Worm (Caenorhabditis elegans): ENCODE measurements around the gene F40G9.12.
A peak's percentile ranks its signal among the peaks of the same experiment; 100 is the strongest.

The F40G9.12 gene

DNA sequence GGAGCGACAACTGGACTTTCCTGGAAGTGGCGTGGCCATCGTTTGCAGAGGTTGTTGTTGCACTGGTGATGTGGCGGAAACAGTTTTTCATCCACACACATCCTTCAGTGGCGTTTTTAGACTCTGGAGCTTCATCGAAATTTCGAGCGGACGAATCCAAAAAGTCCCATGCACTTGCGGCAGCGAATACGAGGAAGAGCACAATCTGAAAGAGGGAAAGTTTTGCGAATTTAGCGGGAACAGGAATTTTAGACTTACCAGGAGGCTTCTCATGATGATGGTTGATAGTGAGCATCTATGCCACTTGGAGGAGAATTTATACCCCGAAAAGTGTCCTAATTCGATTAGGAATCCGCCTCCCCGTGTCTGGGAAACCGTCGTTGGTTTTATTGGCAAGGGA lies 6.1 kb downstream of the F40G9.12 start, which contains the start of gene F40G9.14:
Gene F40G9.14 (minus strand): TSS at position 101 of the 400 bp plus-strand sequence.
- TF ChIP-seq hlh-15 (tag; optimal IDR thresholded peaks at IDR 0.05) = no peak
- no peak for TF ChIP-seq mec-3 (tag; optimal IDR thresholded peaks at IDR 0.05; ENCODE audit: borderline replicate concordance)
- no peak for TF ChIP-seq F13H6.1 (tag; optimal IDR thresholded peaks at IDR 0.05)
- TF ChIP-seq unc-42 (tag; optimal IDR thresholded peaks at IDR 0.05) = no peak
- TF ChIP-seq K02D7.2 (tag; optimal IDR thresholded peaks at IDR 0.05) = no peak
- TF ChIP-seq C08G9.2 (tag; optimal IDR thresholded peaks at IDR 0.05) = no peak
- no peak for TF ChIP-seq ceh-45 (GFP tag; IDR thresholded peaks at IDR 0.05)
- no peak for TF ChIP-seq ref-2 (tag; optimal IDR thresholded peaks at IDR 0.05)
- no peak for TF ChIP-seq pax-1 (tag; optimal IDR thresholded peaks at IDR 0.05)
- no peak for TF ChIP-seq che-1 (tag; optimal IDR thresholded peaks at IDR 0.05)
- no peak for TF ChIP-seq sox-4 (tag; optimal IDR thresholded peaks at IDR 0.05)
- no peak for TF ChIP-seq ceh-30 (tag; optimal IDR thresholded peaks at IDR 0.05)
- TF ChIP-seq rnt-1 (tag; optimal IDR thresholded peaks at IDR 0.05) = no peak
- no peak for TF ChIP-seq K09A11.1 (tag; optimal IDR thresholded peaks at IDR 0.05; ENCODE audit: insufficient read depth)
- TF ChIP-seq pros-1 (tag; optimal IDR thresholded peaks at IDR 0.05) = no peak

DNA sequence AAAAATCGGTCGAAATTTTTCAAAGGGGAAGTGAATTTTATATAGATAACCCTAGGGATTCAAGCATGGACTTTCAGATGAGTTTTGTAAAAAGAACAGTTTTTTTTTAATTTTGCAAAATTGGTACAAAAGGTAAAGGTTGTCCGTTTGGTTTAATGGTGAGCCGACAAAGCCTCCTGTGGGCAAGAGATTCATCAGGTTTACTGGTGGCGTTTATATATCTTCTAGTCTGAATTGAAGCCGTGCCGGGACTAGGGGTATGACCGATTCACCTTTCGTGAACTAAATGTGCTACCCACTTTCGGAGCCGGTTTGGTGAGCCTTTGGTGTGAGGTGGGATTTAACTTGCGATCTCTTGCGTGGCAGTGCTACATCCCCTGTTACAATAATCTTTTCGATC lies 6.5 kb downstream of the F40G9.12 start:
- no peak for TF ChIP-seq dmd-4 (tag; optimal IDR thresholded peaks at IDR 0.05; ENCODE audit: borderline replicate concordance)
- peak; percentile 23 for TF ChIP-seq madf-2 (tag; optimal IDR thresholded peaks at IDR 0.05)

DNA sequence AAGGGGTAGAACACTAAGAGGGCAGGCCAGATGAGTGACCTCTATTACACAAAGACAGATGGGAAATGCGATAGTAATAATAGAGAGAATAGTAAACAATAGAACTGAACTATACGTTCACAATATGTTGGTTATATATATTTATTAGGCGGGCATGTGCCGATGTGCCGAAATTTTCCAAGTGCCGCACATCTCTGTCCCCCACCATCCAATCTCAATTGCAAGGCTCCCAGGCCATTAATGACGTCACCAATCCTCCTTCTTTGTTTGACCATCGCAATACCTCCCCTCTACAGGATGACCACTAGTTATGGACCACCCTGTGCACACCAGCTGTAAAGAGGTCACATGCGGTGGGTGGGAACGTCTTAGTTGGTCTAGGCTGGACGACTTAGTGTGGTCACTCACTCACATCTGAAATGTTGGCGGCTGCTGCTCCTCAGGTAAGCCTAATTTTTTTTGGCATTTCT lies 7.5 kb downstream of the F40G9.12 start, which contains the start of gene F40G9.6:
Gene F40G9.6 (plus strand): TSS at position 420 of the 470 bp plus-strand sequence.
- TF ChIP-seq ceh-19 (GFP tag; optimal IDR thresholded peaks at IDR 0.05) (no peak), T23F11.4 (GFP tag; optimal IDR thresholded peaks at IDR 0.05) (no peak), sox-2 (GFP tag; IDR thresholded peaks at IDR 0.05) (peak; percentile 51), ref-2 (tag; optimal IDR thresholded peaks at IDR 0.05) (peak; percentile 38), pha-4 (tag; optimal IDR thresholded peaks at IDR 0.05) (no peak), Y22D7AL.16 (tag; optimal IDR thresholded peaks at IDR 0.05) (no peak), ceh-9 (tag; optimal IDR thresholded peaks at IDR 0.05) (no peak), ceh-34 (tag; optimal IDR thresholded peaks at IDR 0.05) (peak; percentile 13), unc-55 (GFP tag; optimal IDR thresholded peaks at IDR 0.05) (no peak), hlh-30 (tag; optimal IDR thresholded peaks at IDR 0.05; ENCODE audit: insufficient read depth) (peak; percentile 25), elt-4 (tag; optimal IDR thresholded peaks at IDR 0.05) (no peak), tbx-2 (tag; optimal IDR thresholded peaks at IDR 0.05) (peak; percentile 13), dmd-4 (tag; optimal IDR thresholded peaks at IDR 0.05; ENCODE audit: borderline replicate concordance) (no peak)

ce11 chrIII:180963-181362 lies 9.3 kb downstream of the F40G9.12 start, which contains the start of gene F40G9.5:
Gene F40G9.5, plus strand, starts transcription at chrIII:181263.
- TF ChIP-seq nhr-232 (tag; optimal IDR thresholded peaks at IDR 0.05) (no peak), K02D7.2 (tag; optimal IDR thresholded peaks at IDR 0.05) (no peak), madf-2 (tag; optimal IDR thresholded peaks at IDR 0.05) (no peak), pat-9 (tag; optimal IDR thresholded peaks at IDR 0.05) (no peak), unc-3 (GFP tag; conservative IDR thresholded peaks at IDR 0.05) (no peak), unc-3 (tag; optimal IDR thresholded peaks at IDR 0.05) (no peak), pag-3 (tag; optimal IDR thresholded peaks at IDR 0.05; ENCODE audit: borderline replicate concordance) (no peak), nhr-11 (tag; optimal IDR thresholded peaks at IDR 0.05) (no peak), sdc-2 (tag; optimal IDR thresholded peaks at IDR 0.05) (no peak), T23F11.4 (GFP tag; optimal IDR thresholded peaks at IDR 0.05) (no peak)

- no peak for TF ChIP-seq ceh-18 (tag; optimal IDR thresholded peaks at IDR 0.05)
- no peak for TF ChIP-seq ceh-2 (tag; optimal IDR thresholded peaks at IDR 0.05)
- TF ChIP-seq zip-5 (tag; optimal IDR thresholded peaks at IDR 0.05) = no peak
- no peak for TF ChIP-seq ceh-22 (tag; optimal IDR thresholded peaks at IDR 0.05)
- TF ChIP-seq unc-3 (GFP tag; conservative IDR thresholded peaks at IDR 0.05) = no peak
- no peak for TF ChIP-seq unc-3 (tag; optimal IDR thresholded peaks at IDR 0.05)
- no peak for TF ChIP-seq dve-1 (tag; optimal IDR thresholded peaks at IDR 0.05)
- no peak for TF ChIP-seq tbx-7 (tag; optimal IDR thresholded peaks at IDR 0.05)
- TF ChIP-seq che-1 (tag; optimal IDR thresholded peaks at IDR 0.05) = no peak
- TF ChIP-seq madf-2 (tag; optimal IDR thresholded peaks at IDR 0.05) = no peak
Observed at ce11 chrIII:182080-182479, 10.4 kb downstream of the F40G9.12 start, which contains the start of gene F40G9.15. Gene F40G9.15, plus strand, starts transcription at chrIII:182380.

Measured in whole organism, late embryonic.